Fruit fly (Drosophila melanogaster): ENCODE data around the gene Rab11.

The Rab11 gene

DNA sequence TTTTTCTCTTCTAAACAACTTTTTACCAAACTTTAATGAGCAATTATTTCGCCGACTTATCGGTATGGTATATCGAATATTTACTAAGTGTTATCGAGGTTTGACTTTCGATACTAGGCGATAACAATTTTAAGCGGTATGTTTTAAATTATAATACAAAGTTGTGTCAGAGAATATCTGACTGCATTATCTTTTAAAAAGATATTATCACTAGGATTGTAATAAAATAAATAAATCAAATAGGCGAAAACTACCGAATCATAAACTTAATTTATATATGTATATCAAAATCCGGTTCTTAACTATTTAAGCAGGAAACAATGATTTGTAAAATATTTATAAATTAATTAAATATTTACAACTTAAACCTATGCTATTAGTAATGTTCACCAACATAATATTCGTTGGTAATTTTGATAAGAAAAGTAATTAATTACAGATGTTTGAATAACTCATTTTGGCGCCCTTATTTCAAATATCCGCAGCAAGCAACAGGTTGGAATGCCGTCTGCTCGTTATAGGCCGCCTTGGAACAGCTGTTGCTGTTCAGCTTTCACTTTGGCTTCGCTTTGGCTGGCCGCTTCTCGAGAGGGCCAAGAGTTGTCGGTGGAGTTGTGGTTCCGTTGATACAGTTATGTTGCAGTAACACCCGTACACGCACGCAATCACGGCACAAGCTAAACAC lies 3.2 kb upstream of the Rab11 start, which contains the start of the genes Sec15 and rtet:
TSS of gene Sec15 (minus strand) at position 66 of the 685 bp plus-strand sequence.
TSS of gene rtet (plus strand) at position 540 of the 685 bp plus-strand sequence.
- no peak for TF ChIP-seq Hr78 (GFP tag; optimal IDR thresholded peaks at IDR 0.05)
- peak; percentile 34 for TF ChIP-seq ey (GFP tag; optimal IDR thresholded peaks at IDR 0.05)
- TF ChIP-seq h (GFP tag; optimal IDR thresholded peaks at IDR 0.05): no peak
- TF ChIP-seq GATAd (GFP tag; optimal IDR thresholded peaks at IDR 0.05): no peak
- no peak for TF ChIP-seq jim (GFP tag; optimal IDR thresholded peaks at IDR 0.05)
- peak; percentile 37 for TF ChIP-seq HLH106 (tag; optimal IDR thresholded peaks at IDR 0.05)
- no peak for TF ChIP-seq pan (optimal IDR thresholded peaks at IDR 0.05)
- peak; percentile 100 for TF ChIP-seq Dif (GFP tag; optimal IDR thresholded peaks at IDR 0.05; ENCODE audit: partially characterized antibody)
- TF ChIP-seq lola (GFP tag; optimal IDR thresholded peaks at IDR 0.05): no peak
- peak; percentile 72 to 98 for TF ChIP-seq dl (GFP tag; optimal IDR thresholded peaks at IDR 0.05; ENCODE audit: insufficient read depth in 1 of 2, partially characterized antibody in 2 of 2)
- TF ChIP-seq sv (GFP tag; optimal IDR thresholded peaks at IDR 0.05): peak; percentile 46
- no peak for TF ChIP-seq fru (GFP tag; optimal IDR thresholded peaks at IDR 0.05)
- TF ChIP-seq Abd-B (GFP tag; optimal IDR thresholded peaks at IDR 0.05): no peak
- TF ChIP-seq Hnf4 (GFP tag; optimal IDR thresholded peaks at IDR 0.05): no peak
- no peak for TF ChIP-seq tai (GFP tag; optimal IDR thresholded peaks at IDR 0.05)
- TF ChIP-seq OdsH (GFP tag; optimal IDR thresholded peaks at IDR 0.05): peak; percentile 40
- TF ChIP-seq Vsx2 (GFP tag; optimal IDR thresholded peaks at IDR 0.05; ENCODE audit: partially characterized antibody): peak; percentile 100
- no peak for TF ChIP-seq Hr83 (GFP tag; optimal IDR thresholded peaks at IDR 0.05; ENCODE audit: poor library complexity, severe bottlenecking)
- peak; percentile 74 for TF ChIP-seq rgr (GFP tag; optimal IDR thresholded peaks at IDR 0.05)
- no peak for TF ChIP-seq Myc (optimal IDR thresholded peaks at IDR 0.05)
- TF ChIP-seq CG9705 (GFP tag; optimal IDR thresholded peaks at IDR 0.05): peak; percentile 45
- TF ChIP-seq usp (GFP tag; optimal IDR thresholded peaks at IDR 0.05): no peak
- peak; percentile 21 for TF ChIP-seq dsf (GFP tag; optimal IDR thresholded peaks at IDR 0.05; ENCODE audit: borderline replicate concordance)
- TF ChIP-seq psq (GFP tag; optimal IDR thresholded peaks at IDR 0.05): peak; percentile 57
- no peak for TF ChIP-seq N (GFP tag; optimal IDR thresholded peaks at IDR 0.05)
- TF ChIP-seq Sp1 (GFP tag; optimal IDR thresholded peaks at IDR 0.05): no peak
- no peak for TF ChIP-seq sage (GFP tag; optimal IDR thresholded peaks at IDR 0.05)
- no peak for TF ChIP-seq brk (GFP tag; optimal IDR thresholded peaks at IDR 0.05)
- no peak for TF ChIP-seq CG32264 (GFP tag; optimal IDR thresholded peaks at IDR 0.05)
- TF ChIP-seq CrebA (GFP tag; optimal IDR thresholded peaks at IDR 0.05; ENCODE audit: borderline replicate concordance): no peak
- TF ChIP-seq br (GFP tag; optimal IDR thresholded peaks at IDR 0.05): no peak
- no peak for TF ChIP-seq dmrt93B (GFP tag; optimal IDR thresholded peaks at IDR 0.05)
- TF ChIP-seq Rel (GFP tag; optimal IDR thresholded peaks at IDR 0.05): no peak
- no peak for TF ChIP-seq Rel (tag; optimal IDR thresholded peaks at IDR 0.05)
- no peak for TF ChIP-seq Dfd (GFP tag; optimal IDR thresholded peaks at IDR 0.05)
- TF ChIP-seq foxo (GFP tag; optimal IDR thresholded peaks at IDR 0.05): peak in 1 of 2 experiments; percentile 40
- no peak for TF ChIP-seq Mio (GFP tag; optimal IDR thresholded peaks at IDR 0.05)
- no peak for TF ChIP-seq Jra (GFP tag; optimal IDR thresholded peaks at IDR 0.05)
- TF ChIP-seq woc (GFP tag; optimal IDR thresholded peaks at IDR 0.05): peak; percentile 41

DNA sequence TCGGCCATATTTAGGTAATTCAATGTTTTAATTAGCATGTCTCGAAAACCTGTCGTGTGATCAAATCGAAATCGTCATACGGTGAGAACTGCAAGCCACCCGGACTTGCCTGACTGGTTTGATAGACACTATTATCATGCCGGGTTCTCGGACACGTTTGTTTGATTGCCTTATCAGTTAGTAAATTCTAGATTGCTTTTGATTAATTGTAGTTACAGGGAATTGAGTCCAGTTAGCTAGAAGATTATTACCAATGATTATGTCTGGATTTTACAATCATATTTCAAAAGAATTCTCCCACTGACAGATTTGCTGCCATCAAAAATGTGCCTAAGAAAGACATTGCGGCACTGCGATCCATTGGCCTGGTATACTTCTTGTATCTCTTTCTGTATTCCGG lies 1.5 kb upstream of the Rab11 start:
- TF ChIP-seq jim (GFP tag; optimal IDR thresholded peaks at IDR 0.05) (no peak), Rel (GFP tag; optimal IDR thresholded peaks at IDR 0.05) (no peak), Rel (tag; optimal IDR thresholded peaks at IDR 0.05) (no peak), OdsH (GFP tag; optimal IDR thresholded peaks at IDR 0.05) (no peak)
